Worm (Caenorhabditis elegans) whole organism, early embryonic: ENCODE results near the gene perm-1.

Source experiments
- F13C5.2 ChIP-seq: sonication (generic microtip); optimal IDR thresholded peaks from 2 replicates; lab custom pipeline; 2017; ENCODE audit warnings: mild to moderate bottlenecking, missing genetic modification characterization, inconsistent platforms, missing compliant biosample characterization
- aly-1 ChIP-seq: sonication (generic microtip); optimal IDR thresholded peaks from 2 replicates; lab custom pipeline; 2016; ENCODE audit warnings: missing genetic modification characterization, missing compliant biosample characterization
- ama-1 ChIP-seq: fragments of 150-350 bp; optimal IDR thresholded peaks from 2 replicates; lab custom pipeline; 2014
- ceh-13 ChIP-seq: fragments of 200-800 bp; sonication (Bioruptor generic); optimal IDR thresholded peaks from 2 replicates; lab custom pipeline; 2018; ENCODE audit warnings: mild to moderate bottlenecking, missing genetic modification characterization, missing compliant biosample characterization
- hmbx-1 ChIP-seq: sonication (generic microtip); optimal IDR thresholded peaks from 2 replicates; lab custom pipeline; 2016; ENCODE audit warnings: mild to moderate bottlenecking, missing genetic modification characterization, missing compliant biosample characterization
- sea-1 ChIP-seq: fragments of 200-800 bp; sonication (Bioruptor generic); conservative IDR thresholded peaks from 2 replicates; pipeline ENCODE4 v1.3.6; 2022; ENCODE audit warnings: missing genetic modification characterization, missing compliant biosample characterization
- tra-4 ChIP-seq: sonication (generic microtip); optimal IDR thresholded peaks from 2 replicates; lab custom pipeline; 2017; ENCODE audit warnings: missing genetic modification characterization, missing compliant biosample characterization

ce11 chrII:7851480-7851879, 29.1 kb upstream of the perm-1 start:
- TF ChIP-seq sea-1 (GFP tag; lab: Robert Waterston, UW) (no peak), ama-1 (lab: Kevin White, UChicago) (no peak), hmbx-1 (tag; lab: Kevin White, UChicago) (no peak), aly-1 (tag; lab: Kevin White, UChicago) (no peak), tra-4 (no peak), ceh-13 (GFP tag; lab: Kevin White, UChicago) (no peak), F13C5.2 (no peak)
